Fruit fly (Drosophila melanogaster) whole organism, embryonic: Measurements from ENCODE around the gene CG42263.

Experiments used
- BEAF-32 ChIP-seq: fragments of 200-800 bp; sonication (Bioruptor generic); optimal IDR thresholded peaks from 3 replicates; lab custom pipeline; 2017; ENCODE audit warnings: missing biosample characterization, missing genetic modification characterization, mild to moderate bottlenecking, moderate library complexity, missing genetic modification reagents
- Bdp1 ChIP-seq: fragments of 200-800 bp; sonication (Bioruptor generic); optimal IDR thresholded peaks from 3 replicates; lab custom pipeline; 2016; ENCODE audit warnings: missing biosample characterization, missing genetic modification characterization
- C15 ChIP-seq: fragments of 200-800 bp; sonication (Bioruptor generic); IDR thresholded peaks from 3 replicates; pipeline ENCODE4 v1.3.6; 2022; ENCODE audit warnings: missing biosample characterization, missing genetic modification characterization
- CG10274 ChIP-seq: fragments of 200-800 bp; sonication (Bioruptor generic); optimal IDR thresholded peaks from 3 replicates; lab custom pipeline; 2017; ENCODE audit warnings: missing biosample characterization, mild to moderate bottlenecking, missing genetic modification characterization
- CG11093 ChIP-seq: fragments of 200-800 bp; sonication (Bioruptor generic); IDR thresholded peaks from 3 replicates; pipeline ENCODE4 v1.3.6; 2022; ENCODE audit warnings: missing biosample characterization, missing genetic modification characterization
- CG11723 ChIP-seq: fragments of 200-800 bp; sonication (Bioruptor generic); optimal IDR thresholded peaks from 2 replicates; lab custom pipeline; 2017; ENCODE audit warnings: missing biosample characterization, mild to moderate bottlenecking, missing genetic modification characterization
- CG12391 ChIP-seq: fragments of 200-800 bp; sonication (Bioruptor generic); optimal IDR thresholded peaks from 3 replicates; lab custom pipeline; 2018; ENCODE audit warnings: missing biosample characterization, mild to moderate bottlenecking, missing genetic modification characterization, moderate library complexity
- CG13424 ChIP-seq: fragments of 200-800 bp; sonication (Bioruptor generic); optimal IDR thresholded peaks from 2 replicates; lab custom pipeline; 2019; ENCODE audit warnings: missing biosample characterization, mild to moderate bottlenecking, missing genetic modification characterization, moderate library complexity
- CG1602 ChIP-seq: fragments of 200-800 bp; sonication (Bioruptor generic); optimal IDR thresholded peaks from 3 replicates; lab custom pipeline; 2016; ENCODE audit warnings: missing biosample characterization, missing genetic modification characterization
- CG18262 ChIP-seq: fragments of 200-800 bp; optimal IDR thresholded peaks from 3 replicates; lab custom pipeline; 2019; ENCODE audit warnings: missing biosample characterization, mild to moderate bottlenecking, missing genetic modification characterization, moderate library complexity
- CG2129 ChIP-seq: fragments of 200-800 bp; sonication (Bioruptor generic); IDR thresholded peaks from 2 replicates; pipeline ENCODE4 v1.3.6; 2022; ENCODE audit warnings: missing biosample characterization, missing genetic modification characterization; ENCODE audit not compliant: partially characterized antibody
- CG2199 ChIP-seq: fragments of 200-800 bp; sonication (Bioruptor generic); IDR thresholded peaks from 3 replicates; pipeline ENCODE4 v1.3.6; 2022; ENCODE audit warnings: missing biosample characterization, missing genetic modification characterization
- CG32532 ChIP-seq: fragments of 200-800 bp; sonication (Bioruptor generic); IDR thresholded peaks from 2 replicates; pipeline ENCODE4 v1.3.6; 2022; ENCODE audit warnings: missing biosample characterization, missing genetic modification characterization
- CG34422 ChIP-seq: fragments of 200-800 bp; sonication (Bioruptor generic); IDR thresholded peaks from 3 replicates; pipeline ENCODE4 v1.3.6; 2022; ENCODE audit warnings: missing biosample characterization, missing genetic modification characterization
- CG3726 ChIP-seq: fragments of 200-800 bp; sonication (Bioruptor generic); IDR thresholded peaks from 3 replicates; pipeline ENCODE4, ENCODE4 v1.3.6; 2022; ENCODE audit warnings: missing biosample characterization, missing genetic modification characterization
- CG4328 ChIP-seq: fragments of 200-800 bp; sonication (Bioruptor generic); optimal IDR thresholded peaks from 3 replicates; lab custom pipeline; 2017; ENCODE audit warnings: missing biosample characterization, missing genetic modification reagents, missing genetic modification characterization
- CG4707 ChIP-seq: fragments of 200-800 bp; sonication (Bioruptor generic); optimal IDR thresholded peaks from 2 replicates; lab custom pipeline; 2018; ENCODE audit warnings: missing biosample characterization, mild to moderate bottlenecking, missing genetic modification characterization, moderate library complexity
- CG5180 ChIP-seq: fragments of 200-800 bp; sonication (Bioruptor generic); optimal IDR thresholded peaks from 3 replicates; lab custom pipeline; 2017; ENCODE audit warnings: missing biosample characterization, missing genetic modification characterization, mild to moderate bottlenecking, moderate library complexity, missing genetic modification reagents
- CG7271 ChIP-seq: fragments of 200-800 bp; sonication (Bioruptor generic); optimal IDR thresholded peaks from 2 replicates; lab custom pipeline; 2018; ENCODE audit warnings: missing biosample characterization, mild to moderate bottlenecking, missing genetic modification characterization, moderate library complexity
- CG7372 ChIP-seq: fragments of 200-800 bp; sonication (Bioruptor generic); IDR thresholded peaks from 2 replicates; pipeline ENCODE4 v1.3.6; 2022; ENCODE audit warnings: missing biosample characterization, missing genetic modification characterization
- CG7963 ChIP-seq: fragments of 200-800 bp; sonication (Bioruptor generic); IDR thresholded peaks from 3 replicates; pipeline ENCODE4 v1.3.6; 2022; ENCODE audit warnings: missing biosample characterization, missing genetic modification characterization; ENCODE audit not compliant: partially characterized antibody
- CG9797 ChIP-seq: fragments of 200-800 bp; sonication (Bioruptor generic); optimal IDR thresholded peaks from 3 replicates; lab custom pipeline; 2018; ENCODE audit warnings: missing biosample characterization, mild to moderate bottlenecking, missing genetic modification characterization
- CTCF ChIP-seq: fragments of 200-800 bp; sonication (Bioruptor generic); optimal IDR thresholded peaks from 2 replicates; lab custom pipeline; 2017; ENCODE audit warnings: missing biosample characterization, mild to moderate bottlenecking, missing genetic modification characterization, moderate library complexity
- Dref ChIP-seq: fragments of 200-800 bp; sonication (Bioruptor generic); IDR thresholded peaks from 2 replicates; pipeline ENCODE4 v1.3.6; 2022; ENCODE audit warnings: missing biosample characterization, missing genetic modification characterization
- Ets97D ChIP-seq: fragments of 200-800 bp; sonication (Bioruptor generic); optimal IDR thresholded peaks from 3 replicates; lab custom pipeline; 2016; ENCODE audit warnings: missing biosample characterization, missing genetic modification characterization
- Myb ChIP-seq: fragments of 200-800 bp; sonication (Bioruptor generic); optimal IDR thresholded peaks from 2 replicates; lab custom pipeline; 2016; ENCODE audit warnings: missing biosample characterization, missing genetic modification characterization
- NfI ChIP-seq: fragments of 200-800 bp; sonication (Bioruptor generic); optimal IDR thresholded peaks from 3 replicates; lab custom pipeline; 2018; ENCODE audit warnings: missing biosample characterization, mild to moderate bottlenecking, missing genetic modification characterization, moderate library complexity
- Oli ChIP-seq: fragments of 200-800 bp; sonication (Bioruptor generic); optimal IDR thresholded peaks from 2 replicates; lab custom pipeline; 2018; ENCODE audit warnings: missing biosample characterization, mild to moderate bottlenecking, missing genetic modification characterization, moderate library complexity
- Optix ChIP-seq: fragments of 200-800 bp; sonication (Bioruptor generic); IDR thresholded peaks from 3 replicates; pipeline ENCODE4 v1.3.6; 2022; ENCODE audit warnings: missing biosample characterization, missing genetic modification characterization
- Rfx ChIP-seq: fragments of 200-800 bp; sonication (Bioruptor generic); IDR thresholded peaks from 2 replicates; pipeline ENCODE4 v1.3.6; 2022; ENCODE audit warnings: missing biosample characterization, missing genetic modification characterization
- Scr ChIP-seq: fragments of 200-800 bp; sonication (Bioruptor generic); IDR thresholded peaks from 2 replicates; pipeline ENCODE4 v1.3.6; 2022; ENCODE audit warnings: missing biosample characterization, missing genetic modification characterization; ENCODE audit not compliant: partially characterized antibody
- bbx ChIP-seq: fragments of 200-800 bp; sonication (Bioruptor generic); IDR thresholded peaks from 2 replicates; pipeline ENCODE4 v1.3.6; 2022; ENCODE audit warnings: missing biosample characterization, missing genetic modification characterization; ENCODE audit not compliant: partially characterized antibody
- dan ChIP-seq: fragments of 200-800 bp; sonication (Bioruptor generic); IDR thresholded peaks from 2 replicates; pipeline ENCODE4 v1.3.6; 2022; ENCODE audit warnings: missing biosample characterization, missing genetic modification characterization
- en ChIP-seq: fragments of 200-800 bp; sonication (Bioruptor generic); optimal IDR thresholded peaks from 2 replicates; lab custom pipeline; 2016; ENCODE audit warnings: missing biosample characterization, missing genetic modification characterization
- fd64A ChIP-seq: fragments of 200-800 bp; sonication (Bioruptor generic); optimal IDR thresholded peaks from 3 replicates; lab custom pipeline; 2018; ENCODE audit warnings: missing biosample characterization, mild to moderate bottlenecking, missing genetic modification characterization
- fu2 ChIP-seq: fragments of 200-800 bp; sonication (Bioruptor generic); optimal IDR thresholded peaks from 2 replicates; lab custom pipeline; 2016; ENCODE audit warnings: missing biosample characterization, missing genetic modification characterization
- hb ChIP-seq: fragments of 200-800 bp; sonication (Bioruptor generic); IDR thresholded peaks from 3 replicates; pipeline ENCODE4 v1.3.6; 2022; ENCODE audit warnings: missing biosample characterization, missing genetic modification characterization; ENCODE audit not compliant: partially characterized antibody
- inv ChIP-seq: fragments of 200-800 bp; sonication (Bioruptor generic); IDR thresholded peaks from 2 replicates; pipeline ENCODE4 v1.3.6; 2022; ENCODE audit warnings: missing biosample characterization, missing genetic modification characterization; ENCODE audit not compliant: partially characterized antibody
- maf-S ChIP-seq: fragments of 200-800 bp; sonication (Bioruptor generic); optimal IDR thresholded peaks from 2 replicates; lab custom pipeline; 2016; ENCODE audit warnings: missing biosample characterization, missing genetic modification characterization
- nerfin-1 ChIP-seq: fragments of 200-800 bp; sonication (Bioruptor generic); optimal IDR thresholded peaks from 3 replicates; lab custom pipeline; 2019; ENCODE audit warnings: missing biosample characterization, mild to moderate bottlenecking, missing genetic modification characterization, moderate library complexity
- pan ChIP-seq, 4 experiments: fragments of >200 bp in 3 of 4; fragments of 200-800 bp in 1 of 4; sonication (Bioruptor generic) in 1 of 4; optimal IDR thresholded peaks in 3 of 4; IDR thresholded peaks in 1 of 4; 2 replicates each; pipeline versions ENCODE4 v1.3.6 to Lab custom; 2017 to 2022; ENCODE audit warnings: missing biosample characterization in 2 of 4, missing genetic modification characterization in 2 of 4, mixed read lengths in 1 of 4
- sim ChIP-seq: fragments of 200-800 bp; sonication (Bioruptor generic); IDR thresholded peaks from 2 replicates; pipeline ENCODE4 v1.3.6; 2022; ENCODE audit warnings: missing biosample characterization, missing genetic modification characterization
- sisA ChIP-seq: fragments of 200-800 bp; sonication (Bioruptor generic); IDR thresholded peaks from 2 replicates; pipeline ENCODE4 v1.3.6; 2022; ENCODE audit warnings: missing biosample characterization, missing genetic modification characterization
- slou ChIP-seq: fragments of 200-800 bp; sonication (Bioruptor generic); optimal IDR thresholded peaks from 3 replicates; lab custom pipeline; 2016; ENCODE audit warnings: missing biosample characterization, missing genetic modification characterization
- sug ChIP-seq: fragments of 200-800 bp; optimal IDR thresholded peaks from 2 replicates; lab custom pipeline; 2019; ENCODE audit warnings: missing biosample characterization, mild to moderate bottlenecking, missing genetic modification characterization, moderate library complexity
- tap ChIP-seq: fragments of 200-800 bp; optimal IDR thresholded peaks from 3 replicates; lab custom pipeline; 2019; ENCODE audit warnings: missing biosample characterization, mild to moderate bottlenecking, missing genetic modification characterization, moderate library complexity
- tna ChIP-seq: fragments of 200-800 bp; sonication (Bioruptor generic); IDR thresholded peaks from 2 replicates; pipeline ENCODE4 v1.3.6; 2022; ENCODE audit warnings: missing biosample characterization, missing genetic modification characterization; ENCODE audit not compliant: partially characterized antibody
- trh ChIP-seq: fragments of 200-800 bp; sonication (Bioruptor generic); optimal IDR thresholded peaks from 2 replicates; lab custom pipeline; 2016; ENCODE audit warnings: missing biosample characterization, missing genetic modification characterization
- zen ChIP-seq: fragments of 200-800 bp; sonication (Bioruptor generic); optimal IDR thresholded peaks from 3 replicates; lab custom pipeline; 2018; ENCODE audit warnings: missing biosample characterization, mild to moderate bottlenecking, missing genetic modification characterization, moderate library complexity

Gene CG42263

DNA sequence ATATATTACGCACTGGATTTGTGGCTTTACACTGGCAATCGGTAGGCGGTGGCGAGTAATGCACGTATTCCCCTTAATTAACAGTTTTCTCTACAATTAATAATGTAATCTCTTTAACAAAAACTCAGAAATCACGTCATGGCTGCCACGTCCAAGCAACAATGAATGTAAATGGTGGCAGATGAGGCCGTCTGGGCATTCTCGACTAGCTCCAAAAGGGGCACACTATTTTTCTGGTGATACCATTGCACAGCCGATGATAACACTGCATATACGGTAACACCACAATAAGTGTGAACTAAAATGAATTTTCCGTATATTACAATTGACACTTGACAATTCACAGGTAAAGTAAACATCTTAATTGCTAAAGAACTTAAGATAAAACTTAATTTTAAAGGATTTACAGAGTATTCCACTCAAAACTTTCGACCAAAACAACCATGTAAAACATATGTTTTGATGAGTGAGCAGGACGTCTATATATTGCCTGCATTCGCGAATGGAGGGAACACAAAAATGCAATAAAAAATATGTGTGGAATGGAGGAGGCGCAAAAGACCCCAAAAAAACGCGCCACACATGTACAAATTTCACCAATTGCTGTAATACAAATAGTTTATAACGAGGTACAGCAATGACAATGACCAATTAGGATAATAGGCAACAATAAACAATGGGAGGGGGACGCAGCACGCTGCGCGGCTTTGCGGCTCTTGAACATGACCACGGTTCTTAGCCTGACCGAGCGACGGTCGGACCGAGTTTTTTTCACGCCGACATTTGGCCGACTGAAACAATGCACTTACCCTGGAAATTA lies 46.2 kb downstream of the CG42263 start (continued):
- TF ChIP-seq CG11093 (GFP tag; lab: Robert Waterston, UW) = no peak
- TF ChIP-seq CG34422 (GFP tag; lab: Robert Waterston, UW) = peak; percentile 9; the same call in 1 of the 3 replicates
- no peak for TF ChIP-seq maf-S (GFP tag; lab: Kevin White, UChicago)
- TF ChIP-seq CG18262 = no peak
- peak; percentile 8 for TF ChIP-seq CG7271
- TF ChIP-seq Scr (GFP tag; lab: Robert Waterston, UW) = 0 out of 2 replicates have a peak, but pooled peaks have one; percentile 17
- TF ChIP-seq Dref = peak; percentile 51
- TF ChIP-seq inv = no peak
- no peak for TF ChIP-seq tna
- no peak for TF ChIP-seq CG7963 (GFP tag; lab: Robert Waterston, UW)
- no peak for TF ChIP-seq dan (GFP tag; lab: Robert Waterston, UW)
- TF ChIP-seq CTCF (GFP tag; lab: Kevin White, UChicago) = peak; percentile 9
- peak; percentile 25 for TF ChIP-seq zen (tag; lab: Kevin White, UChicago)
- TF ChIP-seq Bdp1 (GFP tag; lab: Kevin White, UChicago) = no peak
- no peak for TF ChIP-seq hb (GFP tag; lab: Robert Waterston, UW)
- peak; percentile 54 for TF ChIP-seq BEAF-32
- TF ChIP-seq trh (GFP tag; lab: Kevin White, UChicago) = no peak
- TF ChIP-seq CG11723 = peak; percentile 14
- peak; percentile 36 for TF ChIP-seq NfI (GFP tag; lab: Kevin White, UChicago)
- TF ChIP-seq nerfin-1 = no peak
- no peak for TF ChIP-seq CG13424
- no peak for TF ChIP-seq C15
- no peak for TF ChIP-seq Rfx
- TF ChIP-seq CG1602 (GFP tag; lab: Kevin White, UChicago) = no peak
- TF ChIP-seq CG2129 = no peak
- TF ChIP-seq slou = no peak
- peak; percentile 64 for TF ChIP-seq Ets97D (GFP tag; lab: Kevin White, UChicago)
- TF ChIP-seq bbx = no peak
- TF ChIP-seq CG32532 (GFP tag; lab: Robert Waterston, UW) = no peak
- TF ChIP-seq CG3726 (GFP tag; lab: Robert Waterston, UW) = no peak
- no peak for TF ChIP-seq CG5180 (GFP tag; lab: Kevin White, UChicago)
- TF ChIP-seq tap (tag; lab: Kevin White, UChicago) = no peak
- peak; percentile 9; the same call in 1 of the 3 replicates for TF ChIP-seq CG2199 (GFP tag; lab: Robert Waterston, UW)
- no peak for TF ChIP-seq sim (GFP tag; lab: Robert Waterston, UW)
- TF ChIP-seq sug = peak; percentile 35
- TF ChIP-seq CG10274 (GFP tag; lab: Kevin White, UChicago) = no peak
- peak; percentile 45 for TF ChIP-seq CG12391
- no peak for TF ChIP-seq sisA (GFP tag; lab: Robert Waterston, UW)
- no peak for TF ChIP-seq Oli (tag; lab: Kevin White, UChicago)
- peak; percentile 32 for TF ChIP-seq CG4707 (GFP tag; lab: Kevin White, UChicago)
- TF ChIP-seq fd64A (GFP tag; lab: Kevin White, UChicago) = no peak
- peak; percentile 7 for TF ChIP-seq Myb
- TF ChIP-seq CG9797 = peak; percentile 94
- no peak for TF ChIP-seq Optix (GFP tag; lab: Robert Waterston, UW)
- no peak for TF ChIP-seq en (GFP tag; lab: Kevin White, UChicago)
- TF ChIP-seq CG4328 = peak; percentile 4
- TF ChIP-seq pan (optimal IDR thresholded peaks at IDR 0.05; lab: Kevin White, UChicago) = no peak
- no peak for TF ChIP-seq pan (GFP tag; optimal IDR thresholded peaks at IDR 0.05 in 1 of 2, IDR thresholded peaks at IDR 0.05 in 1 of 2)
- no peak for TF ChIP-seq fu2
- TF ChIP-seq CG7372 (GFP tag; lab: Robert Waterston, UW) = no peak
